Fruit fly (Drosophila melanogaster): ENCODE data around the gene agt.

agt gene

dm6 chr3R:6678480-6678879 lies 18.6 kb upstream of the agt start, which contains the start of gene lab (continued):
- TF ChIP-seq CG1603 (tag; optimal IDR thresholded peaks at IDR 0.05), result no peak
- TF ChIP-seq org-1 (GFP tag; optimal IDR thresholded peaks at IDR 0.05), result no peak
- TF ChIP-seq NC2α (GFP tag; optimal IDR thresholded peaks at IDR 0.05), result no peak
- peak; percentile 85 for TF ChIP-seq lab (GFP tag; optimal IDR thresholded peaks at IDR 0.05)
- no peak for TF ChIP-seq pho (GFP tag; optimal IDR thresholded peaks at IDR 0.05)
- no peak for TF ChIP-seq MESR4 (GFP tag; optimal IDR thresholded peaks at IDR 0.05)
- no peak for TF ChIP-seq Hsf (GFP tag; optimal IDR thresholded peaks at IDR 0.05)
- no peak for TF ChIP-seq CG10979 (tag; optimal IDR thresholded peaks at IDR 0.05)
- no peak for TF ChIP-seq scrt (GFP tag; optimal IDR thresholded peaks at IDR 0.05)
- no peak for TF ChIP-seq CG10274 (GFP tag; optimal IDR thresholded peaks at IDR 0.05)
- TF ChIP-seq Sox100B (GFP tag; optimal IDR thresholded peaks at IDR 0.05), result no peak
- TF ChIP-seq HLH4C (GFP tag; IDR thresholded peaks at IDR 0.05; ENCODE audit: partially characterized antibody), result no peak
- TF ChIP-seq CG17186 (GFP tag; optimal IDR thresholded peaks at IDR 0.05), result no peak
- TF ChIP-seq CG2875 (GFP tag; optimal IDR thresholded peaks at IDR 0.05), result no peak
- no peak for TF ChIP-seq cwo (GFP tag; optimal IDR thresholded peaks at IDR 0.05)
- no peak for TF ChIP-seq CG7928 (GFP tag; optimal IDR thresholded peaks at IDR 0.05)
- TF ChIP-seq dmrt11E (tag; optimal IDR thresholded peaks at IDR 0.05), result no peak
- no peak for TF ChIP-seq Mad (GFP tag; optimal IDR thresholded peaks at IDR 0.05)
- no peak for TF ChIP-seq CG10431 (GFP tag; optimal IDR thresholded peaks at IDR 0.05)
- peak; percentile 31; the same call in 1 of the 4 replicates for TF ChIP-seq chinmo (GFP tag; IDR thresholded peaks at IDR 0.05; ENCODE audit: partially characterized antibody)
- TF ChIP-seq dimm (GFP tag; IDR thresholded peaks at IDR 0.05), result no peak
- no peak for TF ChIP-seq Mrtf (GFP tag; IDR thresholded peaks at IDR 0.05)
- TF ChIP-seq chm (GFP tag; IDR thresholded peaks at IDR 0.05), result peak; percentile 47; the same call in 1 of the 2 replicates
- TF ChIP-seq jigr1 (GFP tag; IDR thresholded peaks at IDR 0.05), result no peak
- no peak for TF ChIP-seq lilli (GFP tag; optimal IDR thresholded peaks at IDR 0.05)
- TF ChIP-seq CG10147 (GFP tag; optimal IDR thresholded peaks at IDR 0.05), result no peak
- no peak for TF ChIP-seq lmd (GFP tag; IDR thresholded peaks at IDR 0.05)
- TF ChIP-seq lov (optimal IDR thresholded peaks at IDR 0.05), result no peak
- TF ChIP-seq lov (GFP tag; IDR thresholded peaks at IDR 0.05), result no peak; the same call in 2 of the 3 replicates
- TF ChIP-seq h (optimal IDR thresholded peaks at IDR 0.05), result no peak
- no peak for TF ChIP-seq Max (GFP tag; optimal IDR thresholded peaks at IDR 0.05)
- TF ChIP-seq knrl (GFP tag; IDR thresholded peaks at IDR 0.05; ENCODE audit: partially characterized antibody), result no peak
- no peak for TF ChIP-seq Hr51 (GFP tag; optimal IDR thresholded peaks at IDR 0.05)
- TF ChIP-seq CG17568 (GFP tag; optimal IDR thresholded peaks at IDR 0.05), result no peak
- no peak for TF ChIP-seq CG16863 (GFP tag; optimal IDR thresholded peaks at IDR 0.05)
- TF ChIP-seq esg (GFP tag; conservative IDR thresholded peaks at IDR 0.05), result no peak
- no peak for TF ChIP-seq dan (GFP tag; IDR thresholded peaks at IDR 0.05)
- TF ChIP-seq CG10267 (tag; optimal IDR thresholded peaks at IDR 0.05), result no peak
- TF ChIP-seq run (tag; optimal IDR thresholded peaks at IDR 0.05), result no peak
- no peak for TF ChIP-seq CG14014 (GFP tag; IDR thresholded peaks at IDR 0.05)
- no peak for TF ChIP-seq NfI (GFP tag; optimal IDR thresholded peaks at IDR 0.05)
- no peak for TF ChIP-seq Dbx (GFP tag; IDR thresholded peaks at IDR 0.05)
- no peak for TF ChIP-seq CG3407 (GFP tag; optimal IDR thresholded peaks at IDR 0.05)
- no peak for TF ChIP-seq Meics (GFP tag; optimal IDR thresholded peaks at IDR 0.05)
- peak; percentile 4 for TF ChIP-seq CG3995 (GFP tag; optimal IDR thresholded peaks at IDR 0.05)
- TF ChIP-seq ac (GFP tag; optimal IDR thresholded peaks at IDR 0.05), result no peak
- no peak for TF ChIP-seq vnd (GFP tag; IDR thresholded peaks at IDR 0.05; ENCODE audit: partially characterized antibody)
- TF ChIP-seq Nf-YC (tag; optimal IDR thresholded peaks at IDR 0.05), result peak; percentile 98
- no peak for TF ChIP-seq CTCF (GFP tag; optimal IDR thresholded peaks at IDR 0.05)
- no peak for TF ChIP-seq CG31365 (tag; optimal IDR thresholded peaks at IDR 0.05)
- TF ChIP-seq CG5245 (GFP tag; optimal IDR thresholded peaks at IDR 0.05), result no peak
- no peak for TF ChIP-seq CG8944 (GFP tag; optimal IDR thresholded peaks at IDR 0.05)

Data from whole organism, embryonic.